Worm (Caenorhabditis elegans) whole organism, young adult: ENCODE data around the gene srx-74.

ENCODE experiments used
- B0035.1 ChIP-seq: sonication (generic microtip); optimal IDR thresholded peaks from 2 replicates; lab custom pipeline; 2016; ENCODE audit warnings: missing genetic modification characterization, mild to moderate bottlenecking, missing compliant biosample characterization, missing genotype, missing genetic modification reagents
- B0261.1 ChIP-seq: sonication (generic microtip); optimal IDR thresholded peaks from 2 replicates; lab custom pipeline; 2016; ENCODE audit warnings: mild to moderate bottlenecking, missing genetic modification characterization, moderate library complexity, missing compliant biosample characterization
- B0336.3 ChIP-seq: fragments of 200-800 bp; sonication (Bioruptor generic); IDR thresholded peaks from 2 replicates; pipeline ENCODE4 v1.3.6; 2022; ENCODE audit warnings: missing genetic modification characterization, missing compliant biosample characterization
- C17E4.6 ChIP-seq: fragments of 200-800 bp; sonication (Bioruptor generic); IDR thresholded peaks from 2 replicates; pipeline ENCODE4 v1.3.6; 2022; ENCODE audit warnings: missing genetic modification reagents, missing genetic modification characterization, missing compliant biosample characterization
- D2030.7 ChIP-seq: fragments of 200-800 bp; sonication (Bioruptor generic); IDR thresholded peaks from 2 replicates; pipeline ENCODE4 v1.3.6; 2022; ENCODE audit warnings: missing genetic modification reagents, missing genetic modification characterization, missing compliant biosample characterization
- F57A8.1 ChIP-seq: fragments of 200-800 bp; sonication (Bioruptor generic); optimal IDR thresholded peaks from 2 replicates; lab custom pipeline; 2018; ENCODE audit warnings: mild to moderate bottlenecking, missing genetic modification characterization, moderate library complexity, missing compliant biosample characterization
- T07F8.4 ChIP-seq: sonication (generic microtip); optimal IDR thresholded peaks from 2 replicates; lab custom pipeline; 2016; ENCODE audit warnings: mild to moderate bottlenecking, missing genetic modification characterization, moderate library complexity, missing compliant biosample characterization
- Y53G8AR.9 ChIP-seq: fragments of 200-800 bp; sonication (Bioruptor generic); conservative IDR thresholded peaks from 2 replicates; pipeline ENCODE4 v1.3.6; 2022; ENCODE audit warnings: missing genetic modification reagents, missing genetic modification characterization, missing compliant biosample characterization
- Y56A3A.18 ChIP-seq: fragments of 200-800 bp; sonication (Bioruptor generic); IDR thresholded peaks from 2 replicates; pipeline ENCODE4 v1.3.6; 2022; ENCODE audit warnings: missing genetic modification reagents, missing genetic modification characterization, missing compliant biosample characterization
- Y67H2A.10 ChIP-seq: fragments of 200-800 bp; sonication (Bioruptor generic); conservative IDR thresholded peaks from 2 replicates; pipeline ENCODE4 v1.3.6; 2022; ENCODE audit warnings: missing genetic modification reagents, missing genetic modification characterization, missing compliant biosample characterization
- Y95B8A.8 ChIP-seq: fragments of 200-800 bp; sonication (Bioruptor generic); IDR thresholded peaks from 2 replicates; pipeline ENCODE4 v1.3.6; 2022; ENCODE audit warnings: missing genetic modification reagents, missing genetic modification characterization, missing compliant biosample characterization
- akir-1 ChIP-seq: fragments of 200-800 bp; sonication (Bioruptor generic); optimal IDR thresholded peaks from 2 replicates; lab custom pipeline; 2018; ENCODE audit warnings: mild to moderate bottlenecking, missing genetic modification characterization, moderate library complexity, missing compliant biosample characterization
- aptf-2 ChIP-seq: fragments of 200-800 bp; sonication (Bioruptor generic); conservative IDR thresholded peaks from 2 replicates; pipeline ENCODE4 v1.3.6; 2022; ENCODE audit warnings: missing genetic modification reagents, missing genetic modification characterization, missing compliant biosample characterization
- atf-7 ChIP-seq: sonication (generic microtip); optimal IDR thresholded peaks from 2 replicates; lab custom pipeline; 2017; ENCODE audit warnings: mild to moderate bottlenecking, missing genetic modification characterization, missing compliant biosample characterization
- bed-1 ChIP-seq: fragments of 200-800 bp; sonication (Bioruptor generic); IDR thresholded peaks from 2 replicates; pipeline ENCODE4 v1.3.6; 2022; ENCODE audit warnings: missing genetic modification reagents, missing genetic modification characterization, missing compliant biosample characterization
- ceh-100 ChIP-seq: fragments of 200-800 bp; sonication (Bioruptor generic); IDR thresholded peaks from 2 replicates; pipeline ENCODE4 v1.3.6; 2022; ENCODE audit warnings: missing genetic modification reagents, missing genetic modification characterization, missing compliant biosample characterization
- ceh-58 ChIP-seq: fragments of 200-800 bp; sonication (Bioruptor generic); IDR thresholded peaks from 2 replicates; pipeline ENCODE4 v1.3.6; 2022; ENCODE audit warnings: missing genetic modification characterization, missing compliant biosample characterization
- ceh-91 ChIP-seq: fragments of 200-800 bp; sonication (Bioruptor generic); IDR thresholded peaks from 2 replicates; pipeline ENCODE4 v1.3.6; 2022; ENCODE audit warnings: missing genetic modification reagents, missing genetic modification characterization, missing compliant biosample characterization
- chd-7 ChIP-seq: sonication (generic microtip); optimal IDR thresholded peaks from 2 replicates; lab custom pipeline; 2016; ENCODE audit warnings: mild to moderate bottlenecking, missing genetic modification characterization, moderate library complexity, missing compliant biosample characterization
- efl-1 ChIP-seq: fragments of 150-350 bp; optimal IDR thresholded peaks from 2 replicates; lab custom pipeline; 2014; ENCODE audit warnings: missing biosample characterization, missing genetic modification reagents, missing genetic modification characterization
- egrh-3 ChIP-seq: fragments of 200-800 bp; sonication (Bioruptor generic); IDR thresholded peaks from 2 replicates; pipeline ENCODE4 v1.3.6; 2022; ENCODE audit warnings: missing genetic modification reagents, missing genetic modification characterization, missing compliant biosample characterization
- him-1 ChIP-seq: sonication (generic microtip); optimal IDR thresholded peaks from 2 replicates; lab custom pipeline; 2016; ENCODE audit warnings: missing genotype, missing genetic modification reagents, missing genetic modification characterization, missing compliant biosample characterization
- hlh-12 ChIP-seq: sonication (generic microtip); optimal IDR thresholded peaks from 2 replicates; lab custom pipeline; 2016; ENCODE audit warnings: missing genetic modification characterization, missing compliant biosample characterization
- hmg-1.2 ChIP-seq: fragments of 200-800 bp; sonication (Bioruptor generic); IDR thresholded peaks from 2 replicates; pipeline ENCODE4 v1.3.6; 2022; ENCODE audit warnings: missing genetic modification reagents, missing genetic modification characterization, missing compliant biosample characterization
- hsf-1 ChIP-seq: fragments of 200-800 bp; sonication (Bioruptor generic); IDR thresholded peaks from 2 replicates; pipeline ENCODE4 v1.3.6; 2022; ENCODE audit warnings: missing genetic modification reagents, missing genetic modification characterization, missing compliant biosample characterization
- lag-1 ChIP-seq: fragments of 200-800 bp; sonication (Bioruptor generic); IDR thresholded peaks from 2 replicates; pipeline ENCODE4 v1.3.6; 2022; ENCODE audit warnings: missing genetic modification reagents, missing genetic modification characterization, missing compliant biosample characterization
- let-526 ChIP-seq: fragments of 200-800 bp; sonication (Bioruptor generic); IDR thresholded peaks from 2 replicates; pipeline ENCODE4 v1.3.6; 2022; ENCODE audit warnings: missing genetic modification reagents, missing genetic modification characterization, missing compliant biosample characterization
- lin-26 ChIP-seq: fragments of 200-800 bp; sonication (Bioruptor generic); IDR thresholded peaks from 2 replicates; pipeline ENCODE4 v1.3.6; 2022; ENCODE audit warnings: missing genetic modification reagents, missing genetic modification characterization, missing compliant biosample characterization
- lin-40 ChIP-seq: sonication (generic microtip); optimal IDR thresholded peaks from 2 replicates; lab custom pipeline; 2016; ENCODE audit warnings: missing genetic modification characterization, mild to moderate bottlenecking, missing compliant biosample characterization, missing genotype, missing genetic modification reagents
- lir-1 ChIP-seq: fragments of 200-800 bp; sonication (Bioruptor generic); conservative IDR thresholded peaks from 2 replicates; pipeline ENCODE4 v1.3.6; 2022; ENCODE audit warnings: missing genetic modification reagents, missing genetic modification characterization, missing compliant biosample characterization
- madf-10 ChIP-seq: sonication (generic microtip); optimal IDR thresholded peaks from 2 replicates; lab custom pipeline; 2016; ENCODE audit warnings: mild to moderate bottlenecking, missing genetic modification characterization, missing compliant biosample characterization
- madf-3 ChIP-seq: fragments of 200-800 bp; sonication (Bioruptor generic); IDR thresholded peaks from 2 replicates; pipeline ENCODE4 v1.3.6; 2022; ENCODE audit warnings: missing genetic modification reagents, missing genetic modification characterization, missing compliant biosample characterization
- mcd-1 ChIP-seq: fragments of 200-800 bp; sonication (Bioruptor generic); IDR thresholded peaks from 2 replicates; pipeline ENCODE4 v1.3.6; 2022; ENCODE audit warnings: missing genetic modification reagents, missing genetic modification characterization, missing compliant biosample characterization
- nfya-1 ChIP-seq: sonication (generic microtip); optimal IDR thresholded peaks from 2 replicates; lab custom pipeline; 2017; ENCODE audit warnings: antibody characterized with exemption, missing compliant biosample characterization, missing genetic modification characterization, borderline replicate concordance; ENCODE audit not compliant: insufficient read depth
- nfya-2 ChIP-seq: fragments of 200-800 bp; sonication (Bioruptor generic); IDR thresholded peaks from 2 replicates; pipeline ENCODE4 v1.3.6; 2022; ENCODE audit warnings: missing genetic modification reagents, missing genetic modification characterization, missing compliant biosample characterization
- nhr-179 ChIP-seq: sonication (generic microtip); optimal IDR thresholded peaks from 2 replicates; lab custom pipeline; 2016; ENCODE audit warnings: mild to moderate bottlenecking, missing genetic modification characterization, missing compliant biosample characterization
- nhr-90 ChIP-seq: sonication (generic microtip); optimal IDR thresholded peaks from 2 replicates; lab custom pipeline; 2016; ENCODE audit warnings: missing genotype, mild to moderate bottlenecking, missing genetic modification characterization, missing compliant biosample characterization
- pha-4 ChIP-seq: fragments of 150-350 bp; sonication (generic microtip); optimal IDR thresholded peaks from 2 replicates; lab custom pipeline; 2014; ENCODE audit warnings: missing biosample characterization, missing genetic modification reagents, missing genetic modification characterization
- rcor-1 ChIP-seq: fragments of 200-800 bp; sonication (Bioruptor generic); IDR thresholded peaks from 2 replicates; pipeline ENCODE4 v1.3.6; 2022; ENCODE audit warnings: missing genetic modification reagents, missing genetic modification characterization, missing compliant biosample characterization
- rec-8 ChIP-seq, 2 experiments: sonication (generic microtip); optimal IDR thresholded peaks; 2 replicates each; lab custom pipeline; 2016; ENCODE audit warnings: mild to moderate bottlenecking in 2 of 2, missing genetic modification characterization in 2 of 2, missing genetic modification reagents in 2 of 2, missing genotype in 2 of 2, missing biosample characterization in 1 of 2, missing compliant biosample characterization in 1 of 2, moderate library complexity in 1 of 2
- repo-1 ChIP-seq: sonication (generic microtip); optimal IDR thresholded peaks from 2 replicates; lab custom pipeline; 2017; ENCODE audit warnings: mild to moderate bottlenecking, missing genetic modification characterization, missing compliant biosample characterization
- snpc-1.1 ChIP-seq: sonication (generic microtip); optimal IDR thresholded peaks from 2 replicates; lab custom pipeline; 2017; ENCODE audit warnings: missing genetic modification characterization, mild to moderate bottlenecking, missing compliant biosample characterization, antibody characterized with exemption, moderate library complexity, missing genotype, missing genetic modification reagents; ENCODE audit not compliant: insufficient read depth
- snpc-1.3 ChIP-seq: sonication (generic microtip); optimal IDR thresholded peaks from 2 replicates; lab custom pipeline; 2017; ENCODE audit warnings: missing genetic modification characterization, mild to moderate bottlenecking, missing compliant biosample characterization, antibody characterized with exemption, moderate library complexity, missing genotype, missing genetic modification reagents; ENCODE audit not compliant: insufficient read depth
- somi-1 ChIP-seq: fragments of 200-800 bp; sonication (Bioruptor generic); optimal IDR thresholded peaks from 2 replicates; lab custom pipeline; 2018; ENCODE audit warnings: mild to moderate bottlenecking, missing genetic modification characterization, missing compliant biosample characterization
- tlf-1 ChIP-seq: fragments of 200-800 bp; sonication (Bioruptor generic); optimal IDR thresholded peaks from 2 replicates; lab custom pipeline; 2018; ENCODE audit warnings: mild to moderate bottlenecking, missing genetic modification characterization, missing compliant biosample characterization
- unc-62 ChIP-seq: fragments of 150-350 bp; optimal IDR thresholded peaks from 2 replicates; lab custom pipeline; 2014; ENCODE audit warnings: missing biosample characterization, missing genetic modification reagents, missing genetic modification characterization
- zfh-2 ChIP-seq: fragments of 200-800 bp; sonication (Bioruptor generic); conservative IDR thresholded peaks from 2 replicates; pipeline ENCODE4 v1.3.6; 2022; ENCODE audit warnings: missing genetic modification reagents, missing genetic modification characterization, missing compliant biosample characterization
- zim-3 ChIP-seq: sonication (generic microtip); optimal IDR thresholded peaks from 2 replicates; lab custom pipeline; 2017; ENCODE audit warnings: mild to moderate bottlenecking, missing genetic modification characterization, moderate library complexity, missing compliant biosample characterization
- ztf-18 ChIP-seq: sonication (generic microtip); optimal IDR thresholded peaks from 2 replicates; lab custom pipeline; 2016; ENCODE audit warnings: missing genotype, mild to moderate bottlenecking, missing genetic modification characterization, missing compliant biosample characterization

The srx-74 gene

DNA sequence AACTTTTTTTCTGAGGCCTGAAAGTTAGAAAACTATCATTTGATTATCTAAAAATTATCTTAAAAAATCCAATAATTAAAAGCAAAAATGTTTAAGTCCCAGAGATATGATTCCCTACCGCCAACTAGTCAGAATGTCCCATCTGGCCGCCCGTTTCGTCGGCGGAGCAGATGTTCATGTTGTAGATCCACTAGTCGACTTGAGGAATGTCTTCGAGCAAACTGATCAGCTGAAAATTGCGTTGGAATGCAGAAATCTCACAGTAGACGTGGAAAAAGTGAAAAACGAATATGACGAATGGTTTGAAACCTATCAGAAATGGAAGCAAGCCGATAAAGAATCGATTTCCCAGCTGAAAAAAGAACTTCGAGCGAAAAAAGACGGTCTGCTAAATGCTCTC is 26.9 kb upstream of the srx-74 start, which contains the start of gene K03B4.1 (continued):
- TF ChIP-seq atf-7, result no peak
- no peak for TF ChIP-seq snpc-1.1 (tag; lab: Kevin White, UChicago)
- TF ChIP-seq hsf-1 (GFP tag; lab: Robert Waterston, UW), result no peak
- no peak for TF ChIP-seq madf-10 (tag; lab: Kevin White, UChicago)
- TF ChIP-seq ceh-100, result no peak
- no peak for TF ChIP-seq him-1 (tag; lab: Kevin White, UChicago)
- TF ChIP-seq D2030.7, result no peak
- TF ChIP-seq nfya-1, result no peak
- TF ChIP-seq Y95B8A.8 (GFP tag; lab: Robert Waterston, UW), result no peak
- no peak for TF ChIP-seq repo-1 (tag; lab: Kevin White, UChicago)
- TF ChIP-seq bed-1 (GFP tag; lab: Robert Waterston, UW), result no peak
- no peak for TF ChIP-seq zfh-2
- no peak for TF ChIP-seq lin-40 (tag; lab: Kevin White, UChicago)
- TF ChIP-seq Y56A3A.18 (GFP tag; lab: Robert Waterston, UW), result no peak
- TF ChIP-seq egrh-3 (GFP tag; lab: Robert Waterston, UW), result no peak
- no peak for TF ChIP-seq C17E4.6 (GFP tag; lab: Robert Waterston, UW)
- no peak for TF ChIP-seq somi-1 (GFP tag; lab: Kevin White, UChicago)
- TF ChIP-seq ztf-18 (tag; lab: Kevin White, UChicago), result no peak
- no peak for TF ChIP-seq B0261.1 (tag; lab: Kevin White, UChicago)
- TF ChIP-seq ceh-91 (GFP tag; lab: Robert Waterston, UW), result no peak
- TF ChIP-seq nhr-90, result no peak
- no peak for TF ChIP-seq let-526 (GFP tag; lab: Robert Waterston, UW)
- TF ChIP-seq zim-3 (tag; lab: Kevin White, UChicago), result peak; percentile 56
- peak; percentile 50; the same call in 1 of the 2 replicates for TF ChIP-seq ceh-58 (GFP tag; lab: Robert Waterston, UW)
- TF ChIP-seq chd-7 (tag; lab: Kevin White, UChicago), result no peak
- no peak for TF ChIP-seq hmg-1.2 (GFP tag; lab: Robert Waterston, UW)
- no peak for TF ChIP-seq akir-1 (GFP tag; lab: Kevin White, UChicago)
- TF ChIP-seq lin-26 (GFP tag; lab: Robert Waterston, UW), result no peak
- no peak for TF ChIP-seq mcd-1
- no peak for TF ChIP-seq nfya-2
- TF ChIP-seq B0035.1 (tag; lab: Kevin White, UChicago), result no peak
- TF ChIP-seq B0336.3 (GFP tag; lab: Robert Waterston, UW), result 0 out of 2 replicates have a peak, but pooled peaks have one; percentile 24
- TF ChIP-seq hlh-12 (tag; lab: Kevin White, UChicago), result no peak
- TF ChIP-seq Y53G8AR.9 (GFP tag; lab: Robert Waterston, UW), result peak; percentile 37; the same call in 1 of the 2 replicates
- TF ChIP-seq nhr-179 (tag; lab: Kevin White, UChicago), result no peak
- no peak for TF ChIP-seq rec-8 (tag; optimal IDR thresholded peaks at IDR 0.05; lab: Kevin White, UChicago)
- TF ChIP-seq snpc-1.3 (tag; lab: Kevin White, UChicago), result no peak
- no peak for TF ChIP-seq unc-62 (GFP tag; lab: Kevin White, UChicago)
- TF ChIP-seq Y67H2A.10, result no peak
- no peak for TF ChIP-seq F57A8.1 (GFP tag; lab: Kevin White, UChicago)
- no peak for TF ChIP-seq lag-1
- TF ChIP-seq aptf-2 (GFP tag; lab: Robert Waterston, UW), result no peak
- no peak for TF ChIP-seq pha-4 (tag; lab: Kevin White, UChicago)
- no peak for TF ChIP-seq tlf-1
- TF ChIP-seq madf-3 (GFP tag; lab: Robert Waterston, UW), result no peak
- TF ChIP-seq efl-1 (GFP tag; lab: Kevin White, UChicago), result no peak
- no peak for TF ChIP-seq lir-1 (GFP tag; lab: Robert Waterston, UW)
- no peak for TF ChIP-seq T07F8.4 (tag; lab: Kevin White, UChicago)
- no peak for TF ChIP-seq rcor-1 (GFP tag; lab: Robert Waterston, UW)
